Worm (Caenorhabditis elegans) whole organism, L1 larva: ENCODE results near the gene F20E11.18.

Experiments
- elt-2 ChIP-seq: sonication (generic microtip); optimal IDR thresholded peaks from 2 replicates; lab custom pipeline; 2016; ENCODE audit warnings: missing genetic modification characterization, mild to moderate bottlenecking, inconsistent platforms, missing compliant biosample characterization, missing genetic modification reagents
- lin-15B ChIP-seq: fragments of 150-350 bp; sonication (generic microtip); optimal IDR thresholded peaks from 3 replicates; lab custom pipeline; 2014; ENCODE audit warnings: missing biosample characterization, missing genetic modification characterization
- nhr-12 ChIP-seq: sonication (generic microtip); optimal IDR thresholded peaks from 2 replicates; lab custom pipeline; 2017; ENCODE audit warnings: missing biosample characterization, missing genetic modification characterization
- unc-62 ChIP-seq: fragments of 150-350 bp; optimal IDR thresholded peaks from 2 replicates; lab custom pipeline; 2014; ENCODE audit warnings: missing biosample characterization, missing genetic modification reagents, missing genetic modification characterization
- zag-1 ChIP-seq: fragments of 150-350 bp; optimal IDR thresholded peaks from 2 replicates; lab custom pipeline; 2014; ENCODE audit warnings: missing biosample characterization, missing genetic modification characterization

ce11 chrV:17466751-17467150, 30.4 kb upstream of the F20E11.18 start, which contains the start of gene srw-72:
- TF ChIP-seq zag-1 (tag; lab: Kevin White, UChicago) (no peak), unc-62 (GFP tag; lab: Kevin White, UChicago) (no peak), elt-2 (tag; lab: Kevin White, UChicago) (no peak), lin-15B (no peak), nhr-12 (tag; lab: Kevin White, UChicago) (no peak)
